Worm (Caenorhabditis elegans) whole organism, L4 larva: ENCODE results near the gene M03E7.1.

Experiments used
- F26F4.8 ChIP-seq: fragments of 200-800 bp; sonication (Bioruptor generic); conservative IDR thresholded peaks from 2 replicates; pipeline ENCODE4 v1.3.6; 2022; ENCODE audit warnings: missing genetic modification characterization, missing compliant biosample characterization
- F37D6.2 ChIP-seq: sonication (generic microtip); optimal IDR thresholded peaks from 2 replicates; lab custom pipeline; 2016; ENCODE audit warnings: mild to moderate bottlenecking, missing genetic modification characterization, missing compliant biosample characterization
- R02D3.7 ChIP-seq: fragments of 150-350 bp; sonication (generic microtip); optimal IDR thresholded peaks from 3 replicates; lab custom pipeline; 2014; ENCODE audit warnings: missing biosample characterization, missing genetic modification characterization
- T20F7.1 ChIP-seq: fragments of 200-800 bp; sonication (Bioruptor generic); optimal IDR thresholded peaks from 2 replicates; lab custom pipeline; 2018; ENCODE audit warnings: mild to moderate bottlenecking, missing genetic modification characterization, missing compliant biosample characterization
- T26A8.4 ChIP-seq: fragments of 200-800 bp; sonication (Bioruptor generic); IDR thresholded peaks from 2 replicates; pipeline ENCODE4 v1.3.6; 2022; ENCODE audit warnings: missing genetic modification characterization, missing compliant biosample characterization
- Y105C5A.15 ChIP-seq: fragments of 200-800 bp; sonication (Bioruptor generic); IDR thresholded peaks from 2 replicates; pipeline ENCODE4 v1.3.6; 2022; ENCODE audit warnings: missing genetic modification characterization, missing compliant biosample characterization
- Y5F2A.4 ChIP-seq: fragments of 200-800 bp; sonication (Bioruptor generic); optimal IDR thresholded peaks from 2 replicates; lab custom pipeline; 2018; ENCODE audit warnings: mild to moderate bottlenecking, missing genetic modification characterization, missing compliant biosample characterization
- ZK546.5 ChIP-seq, 2 experiments: sonication (generic microtip); optimal IDR thresholded peaks; 2 replicates each; lab custom pipeline; 2017; ENCODE audit warnings: missing biosample characterization in 2 of 2, missing genetic modification characterization in 2 of 2
- ama-1 ChIP-seq: fragments of 150-350 bp; optimal IDR thresholded peaks from 2 replicates; lab custom pipeline; 2014; ENCODE audit warnings: inconsistent platforms, mixed read lengths
- ceh-20 ChIP-seq: fragments of 200-800 bp; sonication (Bioruptor generic); IDR thresholded peaks from 2 replicates; pipeline ENCODE4 v1.3.6; 2022; ENCODE audit warnings: missing genetic modification reagents, missing genetic modification characterization, missing compliant biosample characterization
- ceh-28 ChIP-seq: fragments of 150-350 bp; optimal IDR thresholded peaks from 2 replicates; lab custom pipeline; 2014; ENCODE audit warnings: missing biosample characterization, missing genetic modification reagents, missing genetic modification characterization
- ceh-32 ChIP-seq: sonication (generic microtip); optimal IDR thresholded peaks from 2 replicates; lab custom pipeline; 2016; ENCODE audit warnings: mild to moderate bottlenecking, missing genetic modification characterization, missing compliant biosample characterization; ENCODE audit not compliant: poor library complexity
- ceh-82 ChIP-seq: sonication (generic microtip); optimal IDR thresholded peaks from 2 replicates; lab custom pipeline; 2017; ENCODE audit warnings: missing biosample characterization, missing genetic modification characterization
- ces-1 ChIP-seq: fragments of 150-350 bp; sonication (generic microtip); optimal IDR thresholded peaks from 4 replicates; lab custom pipeline; 2014; ENCODE audit warnings: missing biosample characterization, missing genetic modification reagents, missing genetic modification characterization
- cey-2 ChIP-seq: sonication (generic microtip); optimal IDR thresholded peaks from 3 replicates; lab custom pipeline; 2017; ENCODE audit warnings: missing genetic modification characterization, mild to moderate bottlenecking, missing compliant biosample characterization, antibody characterized with exemption, borderline replicate concordance; ENCODE audit not compliant: insufficient read depth
- dmd-6 ChIP-seq: fragments of 200-800 bp; sonication (Bioruptor generic); IDR thresholded peaks from 2 replicates; pipeline ENCODE4 v1.3.6; 2022; ENCODE audit warnings: missing genetic modification reagents, missing genetic modification characterization, missing compliant biosample characterization
- dmd-9 ChIP-seq: fragments of 200-800 bp; sonication (Bioruptor generic); IDR thresholded peaks from 2 replicates; pipeline ENCODE4 v1.3.6; 2022; ENCODE audit warnings: missing genetic modification reagents, missing genetic modification characterization, missing compliant biosample characterization
- duxl-1 ChIP-seq: sonication (generic microtip); optimal IDR thresholded peaks from 2 replicates; lab custom pipeline; 2016; ENCODE audit warnings: mild to moderate bottlenecking, missing genetic modification characterization, moderate library complexity, missing compliant biosample characterization; ENCODE audit not compliant: poor library complexity
- egl-27 ChIP-seq: sonication (generic microtip); optimal IDR thresholded peaks from 3 replicates; lab custom pipeline; 2017; ENCODE audit warnings: missing biosample characterization, missing genetic modification reagents, missing genetic modification characterization
- egl-43 ChIP-seq: fragments of 200-800 bp; sonication (Bioruptor generic); IDR thresholded peaks from 2 replicates; pipeline ENCODE4 v1.3.6; 2022; ENCODE audit warnings: missing genetic modification reagents, missing genetic modification characterization, missing compliant biosample characterization
- hlh-11 ChIP-seq: fragments of 200-800 bp; sonication (Bioruptor generic); optimal IDR thresholded peaks from 2 replicates; lab custom pipeline; 2018; ENCODE audit warnings: mild to moderate bottlenecking, missing genetic modification characterization, missing compliant biosample characterization
- jun-1 ChIP-seq: fragments of 150-350 bp; optimal IDR thresholded peaks from 2 replicates; lab custom pipeline; 2014; ENCODE audit warnings: missing biosample characterization, missing genetic modification reagents, missing genetic modification characterization
- lin-38 ChIP-seq: fragments of 200-800 bp; sonication (Bioruptor generic); IDR thresholded peaks from 2 replicates; pipeline ENCODE4 v1.3.6; 2022; ENCODE audit warnings: missing genetic modification reagents, missing genetic modification characterization, missing compliant biosample characterization
- lsy-2 ChIP-seq, 2 experiments: fragments of 150-350 bp in 1 of 2; sonication (generic microtip) in 1 of 2; optimal IDR thresholded peaks; 2 replicates each; lab custom pipeline; 2014 to 2017; ENCODE audit warnings: missing biosample characterization in 2 of 2, missing genetic modification characterization in 2 of 2
- madf-5 ChIP-seq, 2 experiments: fragments of 200-800 bp; sonication (Bioruptor generic); IDR thresholded peaks; 2 replicates each; pipeline ENCODE4 v1.3.6; 2022; ENCODE audit warnings: missing compliant biosample characterization in 2 of 2, missing genetic modification characterization in 2 of 2
- madf-9 ChIP-seq: fragments of 200-800 bp; sonication (Bioruptor generic); conservative IDR thresholded peaks from 2 replicates; pipeline ENCODE4 v1.3.6; 2022; ENCODE audit warnings: missing genetic modification reagents, missing genetic modification characterization, missing compliant biosample characterization
- mdl-1 ChIP-seq, 2 experiments: fragments of 150-350 bp in 1 of 2; sonication (generic microtip) in 1 of 2; optimal IDR thresholded peaks; 2 replicates each; lab custom pipeline; 2014 to 2017; ENCODE audit warnings: missing biosample characterization in 2 of 2, missing genetic modification characterization in 2 of 2
- mep-1 ChIP-seq: fragments of 150-350 bp; sonication (generic microtip); optimal IDR thresholded peaks from 3 replicates; lab custom pipeline; 2014; ENCODE audit warnings: missing biosample characterization, missing genetic modification characterization
- mes-2 ChIP-seq: sonication (generic microtip); optimal IDR thresholded peaks from 2 replicates; lab custom pipeline; 2016; ENCODE audit warnings: missing genotype, mild to moderate bottlenecking, missing genetic modification characterization, missing compliant biosample characterization; ENCODE audit not compliant: poor library complexity, severe bottlenecking
- nhr-11 ChIP-seq: fragments of 150-350 bp; optimal IDR thresholded peaks from 2 replicates; lab custom pipeline; 2014; ENCODE audit warnings: missing biosample characterization, missing genetic modification characterization
- nhr-28 ChIP-seq: fragments of 150-350 bp; optimal IDR thresholded peaks from 2 replicates; lab custom pipeline; 2014; ENCODE audit warnings: missing biosample characterization, missing genetic modification characterization
- nhr-41 ChIP-seq: fragments of 200-800 bp; sonication (Bioruptor generic); IDR thresholded peaks from 2 replicates; pipeline ENCODE4 v1.3.6; 2022; ENCODE audit warnings: missing genetic modification reagents, missing genetic modification characterization, missing compliant biosample characterization
- nhr-42 ChIP-seq: fragments of 200-800 bp; sonication (Bioruptor generic); IDR thresholded peaks from 2 replicates; pipeline ENCODE4 v1.3.6; 2022; ENCODE audit warnings: missing genetic modification characterization, missing compliant biosample characterization
- nhr-48 ChIP-seq: sonication (generic microtip); optimal IDR thresholded peaks from 2 replicates; lab custom pipeline; 2016; ENCODE audit warnings: mild to moderate bottlenecking, missing genetic modification characterization, missing compliant biosample characterization
- nhr-76 ChIP-seq: fragments of 150-350 bp; optimal IDR thresholded peaks from 2 replicates; lab custom pipeline; 2014; ENCODE audit warnings: missing biosample characterization, missing genetic modification characterization
- pha-4 ChIP-seq, 2 experiments: fragments of 150-350 bp in 1 of 2; fragments of 200-800 bp in 1 of 2; sonication (Bioruptor generic) in 1 of 2; IDR thresholded peaks in 1 of 2; optimal IDR thresholded peaks in 1 of 2; 2 replicates each; pipeline versions ENCODE4 v1.3.6 to Lab custom; 2014 to 2022; ENCODE audit warnings: missing genetic modification characterization in 2 of 2, missing genetic modification reagents in 2 of 2, missing biosample characterization in 1 of 2, missing compliant biosample characterization in 1 of 2
- pqm-1 ChIP-seq: sonication (generic microtip); optimal IDR thresholded peaks from 2 replicates; lab custom pipeline; 2017; ENCODE audit warnings: missing biosample characterization, missing genetic modification characterization
- sdz-12 ChIP-seq: fragments of 200-800 bp; sonication (Bioruptor generic); optimal IDR thresholded peaks from 2 replicates; lab custom pipeline; 2018; ENCODE audit warnings: mild to moderate bottlenecking, missing genetic modification characterization, missing compliant biosample characterization
- set-16 ChIP-seq: fragments of 200-800 bp; sonication (Bioruptor generic); IDR thresholded peaks from 2 replicates; pipeline ENCODE4 v1.3.6; 2022; ENCODE audit warnings: missing genetic modification reagents, missing genetic modification characterization, missing compliant biosample characterization
- skn-1 ChIP-seq: fragments of 150-350 bp; optimal IDR thresholded peaks from 2 replicates; lab custom pipeline; 2014; ENCODE audit warnings: missing biosample characterization, missing genetic modification characterization
- snpc-1.2 ChIP-seq: fragments of 200-800 bp; sonication (Bioruptor generic); IDR thresholded peaks from 2 replicates; pipeline ENCODE4 v1.3.6; 2022; ENCODE audit warnings: missing genetic modification reagents, missing genetic modification characterization, missing compliant biosample characterization
- spr-3 ChIP-seq: fragments of 200-800 bp; sonication (Bioruptor generic); optimal IDR thresholded peaks from 2 replicates; lab custom pipeline; 2018; ENCODE audit warnings: mild to moderate bottlenecking, missing genetic modification characterization, missing compliant biosample characterization
- tag-97 ChIP-seq: fragments of 200-800 bp; sonication (Bioruptor generic); IDR thresholded peaks from 2 replicates; pipeline ENCODE4 v1.3.6; 2022; ENCODE audit warnings: missing genetic modification characterization, missing compliant biosample characterization
- tra-1 ChIP-seq: fragments of 200-800 bp; sonication (Bioruptor generic); IDR thresholded peaks from 2 replicates; pipeline ENCODE4 v1.3.6; 2022; ENCODE audit warnings: missing genetic modification reagents, missing genetic modification characterization, missing compliant biosample characterization
- unc-62 ChIP-seq, 3 experiments: fragments of 150-350 bp in 1 of 3; sonication (generic microtip); optimal IDR thresholded peaks in 2 of 3; peaks in 1 of 3; 1 replicate in 1 of 3; 2 replicates in 2 of 3; lab custom pipeline; 2014 to 2017; ENCODE audit warnings: missing biosample characterization in 3 of 3, missing genetic modification characterization in 3 of 3, missing genetic modification reagents in 3 of 3, missing genotype in 1 of 3
- vab-7 ChIP-seq: fragments of 200-800 bp; sonication (Bioruptor generic); IDR thresholded peaks from 2 replicates; pipeline ENCODE4 v1.3.6; 2022; ENCODE audit warnings: missing genetic modification reagents, missing genetic modification characterization, missing compliant biosample characterization
- zfp-3 ChIP-seq: fragments of 200-800 bp; sonication (Bioruptor generic); conservative IDR thresholded peaks from 2 replicates; pipeline ENCODE4 v1.3.6; 2022; ENCODE audit warnings: missing genetic modification reagents, missing genetic modification characterization, missing compliant biosample characterization
- zip-11 ChIP-seq: fragments of 200-800 bp; sonication (Bioruptor generic); IDR thresholded peaks from 2 replicates; pipeline ENCODE4 v1.3.6; 2022; ENCODE audit warnings: missing genetic modification characterization, missing compliant biosample characterization
- ztf-11 ChIP-seq: fragments of 150-350 bp; optimal IDR thresholded peaks from 2 replicates; lab custom pipeline; 2014; ENCODE audit warnings: missing biosample characterization, missing genetic modification characterization

M03E7.1 gene

DNA sequence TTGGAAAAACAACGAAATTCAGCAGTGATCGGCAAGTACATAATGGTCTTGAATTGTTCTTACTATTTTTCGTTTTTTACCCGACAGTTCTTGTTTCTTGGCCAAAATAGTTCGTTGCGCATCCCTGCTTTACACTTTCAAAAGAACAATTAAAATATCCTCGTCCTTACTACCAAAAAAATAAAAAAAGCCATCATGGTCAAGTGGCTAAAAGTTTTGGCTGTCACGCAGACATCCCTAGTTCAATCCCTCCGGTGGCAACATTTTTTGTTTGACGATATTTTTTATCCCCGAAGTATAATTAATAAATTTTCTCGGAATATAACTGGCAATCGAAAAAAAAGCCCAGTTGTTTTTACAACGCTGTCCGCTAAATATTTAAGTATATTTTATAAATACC is 29.6 kb upstream of the M03E7.1 start (continued):
- TF ChIP-seq madf-9 (GFP tag; lab: Robert Waterston, UW), result 0 out of 2 replicates have a peak, but pooled peaks have one; percentile 21
- TF ChIP-seq Y5F2A.4 (GFP tag; lab: Kevin White, UChicago), result peak; percentile 42
- TF ChIP-seq T26A8.4 (GFP tag; lab: Robert Waterston, UW), result no peak
- no peak for TF ChIP-seq skn-1
- peak; percentile 87 for TF ChIP-seq snpc-1.2 (GFP tag; lab: Robert Waterston, UW)
- no peak for TF ChIP-seq ceh-20
- TF ChIP-seq vab-7 (GFP tag; lab: Robert Waterston, UW), result peak; percentile 78
- TF ChIP-seq ZK546.5 (tag; optimal IDR thresholded peaks at IDR 0.05; lab: Kevin White, UChicago), result no peak
- TF ChIP-seq nhr-42 (GFP tag; lab: Robert Waterston, UW), result no peak
- no peak for TF ChIP-seq dmd-6 (GFP tag; lab: Robert Waterston, UW)
- peak; percentile 69; the same call in 1 of the 2 replicates for TF ChIP-seq egl-43 (GFP tag; lab: Robert Waterston, UW)
- no peak for TF ChIP-seq hlh-11 (tag; lab: Kevin White, UChicago)
- TF ChIP-seq ztf-11, result no peak
- peak; percentile 78 to 94; a peak in 3 of 4 replicates for TF ChIP-seq madf-5 (GFP tag; IDR thresholded peaks at IDR 0.05; lab: Robert Waterston, UW)
- TF ChIP-seq tra-1, result peak; percentile 47; the same call in 1 of the 2 replicates
- peak; percentile 76 for TF ChIP-seq F26F4.8 (GFP tag; lab: Robert Waterston, UW)
- TF ChIP-seq pqm-1, result no peak
- TF ChIP-seq lsy-2 (tag; optimal IDR thresholded peaks at IDR 0.05; lab: Kevin White, UChicago), result no peak
- no peak for TF ChIP-seq ceh-82
- no peak for TF ChIP-seq zip-11 (GFP tag; lab: Robert Waterston, UW)

DNA sequence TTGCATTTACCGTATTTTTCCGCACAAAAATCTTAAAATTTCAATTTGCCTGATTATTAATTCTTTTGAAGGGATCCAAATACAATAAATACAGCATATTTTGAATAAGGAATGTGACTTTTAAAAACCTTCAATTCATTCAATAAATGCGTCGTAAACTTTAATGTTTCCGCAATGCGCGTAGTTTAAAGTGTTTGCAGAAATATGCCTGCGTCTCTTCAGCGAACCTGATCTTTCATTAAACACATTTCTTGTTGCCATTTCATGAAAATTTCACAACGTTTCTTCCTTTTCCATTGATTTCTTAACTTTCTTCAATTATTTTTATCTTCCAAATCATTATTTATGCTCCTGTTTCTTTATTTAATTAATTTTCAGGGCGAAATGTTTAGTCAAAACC is 29.2 kb upstream of the M03E7.1 start, which contains the start of gene vps-37:
TSS of gene vps-37 (plus strand) at position 378 of the 400 bp plus-strand sequence.
- TF ChIP-seq sdz-12 (GFP tag; lab: Kevin White, UChicago), result no peak
- no peak for TF ChIP-seq pha-4 (GFP tag; IDR thresholded peaks at IDR 0.05; lab: Robert Waterston, UW)
- no peak for TF ChIP-seq pha-4 (tag; optimal IDR thresholded peaks at IDR 0.05; lab: Kevin White, UChicago)
- no peak for TF ChIP-seq cey-2 (tag; lab: Kevin White, UChicago)
- TF ChIP-seq nhr-28 (tag; lab: Kevin White, UChicago), result peak; percentile 46
- peak in 1 of 2 experiments; percentile 23 for TF ChIP-seq mdl-1 (tag; optimal IDR thresholded peaks at IDR 0.05; lab: Kevin White, UChicago)
- peak; percentile 84 for TF ChIP-seq mep-1 (tag; lab: Kevin White, UChicago)
- TF ChIP-seq hlh-11 (tag; lab: Kevin White, UChicago), result peak; percentile 35
- TF ChIP-seq ces-1 (GFP tag; lab: Kevin White, UChicago), result no peak
- TF ChIP-seq tag-97 (GFP tag; lab: Robert Waterston, UW), result no peak
- TF ChIP-seq zfp-3 (GFP tag; lab: Robert Waterston, UW), result no peak
- TF ChIP-seq lin-38 (GFP tag; lab: Robert Waterston, UW), result peak; percentile 78
- no peak for TF ChIP-seq dmd-9 (GFP tag; lab: Robert Waterston, UW)
- no peak for TF ChIP-seq spr-3 (GFP tag; lab: Kevin White, UChicago)
- no peak for TF ChIP-seq nhr-41 (GFP tag; lab: Robert Waterston, UW)
- no peak for TF ChIP-seq madf-5 (GFP tag; IDR thresholded peaks at IDR 0.05; lab: Robert Waterston, UW)
- TF ChIP-seq nhr-76 (tag; lab: Kevin White, UChicago), result no peak
- no peak for TF ChIP-seq nhr-42 (GFP tag; lab: Robert Waterston, UW)
- TF ChIP-seq ceh-32, result no peak
- no peak for TF ChIP-seq egl-27
- no peak for TF ChIP-seq duxl-1
- TF ChIP-seq set-16, result no peak
- peak; percentile 90 for TF ChIP-seq mes-2 (tag; lab: Kevin White, UChicago)
- TF ChIP-seq ceh-82, result no peak
- TF ChIP-seq ama-1, result no peak
- TF ChIP-seq ceh-28 (tag; lab: Kevin White, UChicago), result no peak
- peak; percentile 17 for TF ChIP-seq nhr-48 (tag; lab: Kevin White, UChicago)
- TF ChIP-seq jun-1 (tag; lab: Kevin White, UChicago), result no peak
- no peak for TF ChIP-seq Y105C5A.15 (GFP tag; lab: Robert Waterston, UW)
- TF ChIP-seq R02D3.7 (tag; lab: Kevin White, UChicago), result no peak
- TF ChIP-seq nhr-11 (tag; lab: Kevin White, UChicago), result peak; percentile 63
- no peak for TF ChIP-seq F37D6.2
- no peak for TF ChIP-seq vab-7 (GFP tag; lab: Robert Waterston, UW)
- TF ChIP-seq T20F7.1 (GFP tag; lab: Kevin White, UChicago), result no peak
- TF ChIP-seq unc-62 (GFP tag; optimal IDR thresholded peaks at IDR 0.05 in 1 of 2; lab: Kevin White, UChicago), result peak in 1 of 2 experiments; percentile 42
- TF ChIP-seq unc-62 (tag; optimal IDR thresholded peaks at IDR 0.05; lab: Kevin White, UChicago), result no peak
